Fruit fly (Drosophila melanogaster) whole organism, embryonic: ENCODE measurements around the gene CG8065.

Source experiments
- CG1024 ChIP-seq: fragments of 200-800 bp; sonication (Bioruptor generic); IDR thresholded peaks from 2 replicates; pipeline ENCODE4 v1.3.6; 2022; ENCODE audit warnings: missing biosample characterization, missing genetic modification characterization
- CG10366 ChIP-seq: fragments of 200-800 bp; sonication (Bioruptor generic); IDR thresholded peaks from 2 replicates; pipeline ENCODE4 v1.3.6; 2022; ENCODE audit warnings: missing biosample characterization, missing genetic modification characterization
- CG3163 ChIP-seq: fragments of 200-800 bp; sonication (Bioruptor generic); optimal IDR thresholded peaks from 3 replicates; lab custom pipeline; 2016; ENCODE audit warnings: missing biosample characterization, missing genetic modification characterization
- CG4820 ChIP-seq: fragments of 200-800 bp; sonication (Bioruptor generic); optimal IDR thresholded peaks from 3 replicates; lab custom pipeline; 2016; ENCODE audit warnings: missing biosample characterization, missing genetic modification characterization
- CG6254 ChIP-seq: fragments of 200-800 bp; sonication (Bioruptor generic); optimal IDR thresholded peaks from 3 replicates; lab custom pipeline; 2017; ENCODE audit warnings: mild to moderate bottlenecking, missing biosample characterization, missing genetic modification reagents, missing genetic modification characterization
- CG6689 ChIP-seq: fragments of 200-800 bp; sonication (Bioruptor generic); IDR thresholded peaks from 2 replicates; pipeline ENCODE4 v1.3.6; 2022; ENCODE audit warnings: missing biosample characterization, missing genetic modification characterization
- Oli ChIP-seq: fragments of 200-800 bp; sonication (Bioruptor generic); optimal IDR thresholded peaks from 2 replicates; lab custom pipeline; 2018; ENCODE audit warnings: missing biosample characterization, mild to moderate bottlenecking, missing genetic modification characterization, moderate library complexity
- Sry-β ChIP-seq: fragments of 200-800 bp; sonication (Bioruptor generic); optimal IDR thresholded peaks from 2 replicates; lab custom pipeline; 2018; ENCODE audit warnings: missing biosample characterization, mild to moderate bottlenecking, missing genetic modification characterization, moderate library complexity
- da ChIP-seq: fragments of 200-800 bp; sonication (Bioruptor generic); optimal IDR thresholded peaks from 2 replicates; lab custom pipeline; 2016; ENCODE audit warnings: missing biosample characterization, missing genetic modification characterization
- dimm ChIP-seq: fragments of 200-800 bp; sonication (Bioruptor generic); IDR thresholded peaks from 2 replicates; pipeline ENCODE4 v1.3.6; 2022; ENCODE audit warnings: missing biosample characterization, missing genetic modification characterization
- mirr ChIP-seq: fragments of 200-800 bp; sonication (Bioruptor generic); optimal IDR thresholded peaks from 3 replicates; lab custom pipeline; 2018; ENCODE audit warnings: missing biosample characterization, mild to moderate bottlenecking, missing genetic modification characterization
- pan ChIP-seq, 4 experiments: fragments of >200 bp in 3 of 4; fragments of 200-800 bp in 1 of 4; sonication (Bioruptor generic) in 1 of 4; optimal IDR thresholded peaks in 3 of 4; IDR thresholded peaks in 1 of 4; 2 replicates each; pipeline versions ENCODE4 v1.3.6 to Lab custom; 2017 to 2022; ENCODE audit warnings: missing biosample characterization in 2 of 4, missing genetic modification characterization in 2 of 4, mixed read lengths in 1 of 4
- psq ChIP-seq: fragments of 200-800 bp; sonication (Bioruptor generic); optimal IDR thresholded peaks from 2 replicates; lab custom pipeline; 2017; ENCODE audit warnings: missing biosample characterization, missing genetic modification characterization
- sob ChIP-seq: fragments of 200-800 bp; sonication (Bioruptor generic); IDR thresholded peaks from 2 replicates; pipeline ENCODE4 v1.3.6; 2022; ENCODE audit warnings: missing biosample characterization, missing genetic modification characterization

The CG8065 gene

dm6 chr3L:10262827-10263226 lies 47.4 kb downstream of the CG8065 start (continued):
- no peak for TF ChIP-seq pan (optimal IDR thresholded peaks at IDR 0.05; lab: Kevin White, UChicago)
- TF ChIP-seq pan (GFP tag; optimal IDR thresholded peaks at IDR 0.05 in 1 of 2, IDR thresholded peaks at IDR 0.05 in 1 of 2), result no peak
- no peak for TF ChIP-seq Sry-β (GFP tag; lab: Kevin White, UChicago)
- TF ChIP-seq sob (GFP tag; lab: Robert Waterston, UW), result no peak
- no peak for TF ChIP-seq Oli (tag; lab: Kevin White, UChicago)
- TF ChIP-seq da (GFP tag; lab: Kevin White, UChicago), result no peak
- no peak for TF ChIP-seq psq
- no peak for TF ChIP-seq dimm (GFP tag; lab: Robert Waterston, UW)
- TF ChIP-seq CG4820 (GFP tag; lab: Kevin White, UChicago), result no peak
- TF ChIP-seq CG1024, result no peak
- no peak for TF ChIP-seq CG6254 (GFP tag; lab: Kevin White, UChicago)
- TF ChIP-seq CG10366 (GFP tag; lab: Robert Waterston, UW), result no peak
- TF ChIP-seq CG3163 (GFP tag; lab: Kevin White, UChicago), result no peak
- no peak for TF ChIP-seq mirr (GFP tag; lab: Kevin White, UChicago)
- TF ChIP-seq CG6689 (GFP tag; lab: Robert Waterston, UW), result no peak
